Worm (Caenorhabditis elegans): ENCODE data around the gene Y75B12B.11.
"Not testable (repeated sequence)": the region's sequence is repeated elsewhere in the genome, so short reads cannot be mapped to it uniquely, and the experiment has no call there.

The Y75B12B.11 gene

ce11 chrV:15215175-15215574 is 24.1 kb downstream of the Y75B12B.11 start, which contains the start of gene sri-26:
Gene sri-26 (plus strand): TSS chrV:15215475.
- TF ChIP-seq tab-1 (GFP tag; IDR thresholded peaks at IDR 0.05); klf-2 (GFP tag; conservative IDR thresholded peaks at IDR 0.05); ztf-29 (GFP tag; IDR thresholded peaks at IDR 0.05): not testable (repeated sequence)

ce11 chrV:15216705-15217104 is 25.6 kb downstream of the Y75B12B.11 start, which contains the start of gene sri-25:
Gene sri-25 (plus strand): TSS chrV:15217005.
- TF ChIP-seq cog-1 (tag; optimal IDR thresholded peaks at IDR 0.05) (no peak), med-1 (GFP tag; optimal IDR thresholded peaks at IDR 0.05; ENCODE audit: insufficient read depth) (no peak), flt-1 (GFP tag; IDR thresholded peaks at IDR 0.05) (no peak), ztf-23 (GFP tag; IDR thresholded peaks at IDR 0.05) (no peak), ref-1 (GFP tag; conservative IDR thresholded peaks at IDR 0.05) (no peak)

DNA sequence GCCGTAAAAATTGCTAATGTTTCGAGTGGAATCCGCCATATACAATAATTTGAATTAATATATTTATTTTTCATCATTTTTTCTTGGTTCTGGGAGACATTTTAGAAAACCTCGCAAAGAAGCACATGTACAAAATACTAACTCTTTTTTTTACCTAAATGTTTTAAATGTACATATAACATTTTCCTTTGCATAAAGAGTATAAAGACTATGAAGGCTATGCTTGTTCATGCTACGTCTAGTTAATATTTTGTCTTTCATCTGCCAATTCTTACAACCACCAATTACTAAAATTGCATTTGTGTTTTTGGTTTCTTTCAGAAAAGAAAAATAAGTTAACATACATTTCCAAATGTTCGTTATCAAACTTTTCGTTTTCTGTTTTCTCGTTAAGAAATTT is 30.2 kb downstream of the Y75B12B.11 start, which contains the start of gene irld-25:
Gene irld-25 (plus strand): TSS at position 301 of the 400 bp plus-strand sequence.
- TF ChIP-seq klf-2 (GFP tag; conservative IDR thresholded peaks at IDR 0.05) = no peak
- no peak for TF ChIP-seq ztf-23 (GFP tag; IDR thresholded peaks at IDR 0.05)
- no peak for TF ChIP-seq tab-1 (GFP tag; IDR thresholded peaks at IDR 0.05)
- no peak for TF ChIP-seq T22C8.4 (GFP tag; IDR thresholded peaks at IDR 0.05)
- no peak for TF ChIP-seq ztf-29 (GFP tag; IDR thresholded peaks at IDR 0.05)
- TF ChIP-seq ref-1 (GFP tag; conservative IDR thresholded peaks at IDR 0.05) = no peak
- no peak for TF ChIP-seq cog-1 (tag; optimal IDR thresholded peaks at IDR 0.05)
- no peak for TF ChIP-seq med-1 (GFP tag; optimal IDR thresholded peaks at IDR 0.05; ENCODE audit: insufficient read depth)
- TF ChIP-seq flt-1 (GFP tag; IDR thresholded peaks at IDR 0.05) = no peak

DNA sequence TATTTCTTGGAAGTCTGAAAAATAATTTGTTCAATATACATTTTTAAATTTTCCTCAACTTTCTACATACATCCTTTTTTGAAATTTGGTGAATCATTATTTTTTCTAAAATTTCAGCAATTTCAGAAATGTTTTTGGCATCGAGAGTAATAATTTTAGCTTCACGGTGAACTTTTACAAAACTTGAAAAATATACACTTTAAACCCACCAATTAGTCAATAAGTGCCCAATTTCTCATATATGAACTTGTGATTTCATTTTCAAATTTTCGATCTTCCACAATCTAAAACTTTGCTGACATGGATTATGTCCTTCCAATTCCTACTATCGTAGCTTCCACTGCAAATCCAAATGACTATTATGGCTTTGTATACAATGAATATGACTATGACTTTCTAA is 32.6 kb downstream of the Y75B12B.11 start, which contains the start of gene srw-24:
Gene srw-24 (plus strand): TSS at position 301 of the 400 bp plus-strand sequence.
- TF ChIP-seq ztf-29 (GFP tag; IDR thresholded peaks at IDR 0.05) = no peak
- no peak for TF ChIP-seq ref-1 (GFP tag; conservative IDR thresholded peaks at IDR 0.05)
- no peak for TF ChIP-seq klf-2 (GFP tag; conservative IDR thresholded peaks at IDR 0.05)
- TF ChIP-seq ztf-23 (GFP tag; IDR thresholded peaks at IDR 0.05) = no peak
- no peak for TF ChIP-seq flt-1 (GFP tag; IDR thresholded peaks at IDR 0.05)
- TF ChIP-seq med-1 (GFP tag; optimal IDR thresholded peaks at IDR 0.05; ENCODE audit: insufficient read depth) = no peak
- TF ChIP-seq T22C8.4 (GFP tag; IDR thresholded peaks at IDR 0.05) = no peak
- no peak for TF ChIP-seq tab-1 (GFP tag; IDR thresholded peaks at IDR 0.05)
- TF ChIP-seq cog-1 (tag; optimal IDR thresholded peaks at IDR 0.05) = no peak

DNA sequence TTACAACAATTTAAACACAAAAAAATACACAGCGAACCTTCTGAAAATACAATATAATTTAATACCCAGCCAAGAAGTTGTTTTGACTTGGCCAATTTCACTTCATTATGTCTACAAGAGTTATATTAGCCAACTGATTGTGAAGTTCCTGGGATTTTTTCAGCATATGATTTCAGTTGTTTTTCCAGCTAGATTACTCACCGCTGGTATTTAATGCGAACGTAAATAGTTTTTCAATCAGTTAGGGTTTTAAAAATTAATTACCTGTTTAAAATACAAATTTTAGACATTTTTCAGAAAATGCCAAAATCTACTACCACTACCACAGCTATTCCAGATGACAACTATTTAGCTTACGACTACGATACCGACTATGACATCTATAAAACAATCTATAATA is 34.6 kb downstream of the Y75B12B.11 start, which contains the start of gene srw-14:
Gene srw-14 (plus strand): TSS at position 301 of the 400 bp plus-strand sequence.
- no peak for TF ChIP-seq flt-1 (GFP tag; IDR thresholded peaks at IDR 0.05)
- no peak for TF ChIP-seq ztf-23 (GFP tag; IDR thresholded peaks at IDR 0.05)
- TF ChIP-seq ztf-29 (GFP tag; IDR thresholded peaks at IDR 0.05) = no peak
- TF ChIP-seq T22C8.4 (GFP tag; IDR thresholded peaks at IDR 0.05) = no peak
- no peak for TF ChIP-seq cog-1 (tag; optimal IDR thresholded peaks at IDR 0.05)
- TF ChIP-seq med-1 (GFP tag; optimal IDR thresholded peaks at IDR 0.05; ENCODE audit: insufficient read depth) = no peak
- no peak for TF ChIP-seq tab-1 (GFP tag; IDR thresholded peaks at IDR 0.05)
- TF ChIP-seq ref-1 (GFP tag; conservative IDR thresholded peaks at IDR 0.05) = no peak
- no peak for TF ChIP-seq klf-2 (GFP tag; conservative IDR thresholded peaks at IDR 0.05)

- TF ChIP-seq cog-1 (tag; optimal IDR thresholded peaks at IDR 0.05) (no peak), klf-2 (GFP tag; conservative IDR thresholded peaks at IDR 0.05) (no peak), T22C8.4 (GFP tag; IDR thresholded peaks at IDR 0.05) (no peak), med-1 (GFP tag; optimal IDR thresholded peaks at IDR 0.05; ENCODE audit: insufficient read depth) (no peak), flt-1 (GFP tag; IDR thresholded peaks at IDR 0.05) (no peak), ztf-23 (GFP tag; IDR thresholded peaks at IDR 0.05) (no peak), ref-1 (GFP tag; conservative IDR thresholded peaks at IDR 0.05) (no peak), ztf-29 (GFP tag; IDR thresholded peaks at IDR 0.05) (no peak)
Measured at ce11 chrV:15226206-15226605, 35.1 kb downstream of the Y75B12B.11 start.

- TF ChIP-seq med-1 (GFP tag; optimal IDR thresholded peaks at IDR 0.05; ENCODE audit: insufficient read depth) (no peak), ref-1 (GFP tag; conservative IDR thresholded peaks at IDR 0.05) (no peak), T22C8.4 (GFP tag; IDR thresholded peaks at IDR 0.05) (no peak), klf-2 (GFP tag; conservative IDR thresholded peaks at IDR 0.05) (no peak), flt-1 (GFP tag; IDR thresholded peaks at IDR 0.05) (no peak), cog-1 (tag; optimal IDR thresholded peaks at IDR 0.05) (no peak), tab-1 (GFP tag; IDR thresholded peaks at IDR 0.05) (no peak), ztf-23 (GFP tag; IDR thresholded peaks at IDR 0.05) (no peak), ztf-29 (GFP tag; IDR thresholded peaks at IDR 0.05) (no peak)
Measured at ce11 chrV:15230243-15230642, 39.1 kb downstream of the Y75B12B.11 start, which contains the start of gene srw-15. Gene srw-15 (plus strand): TSS chrV:15230543.

- TF ChIP-seq tab-1 (GFP tag; IDR thresholded peaks at IDR 0.05) = no peak
- no peak for TF ChIP-seq flt-1 (GFP tag; IDR thresholded peaks at IDR 0.05)
- no peak for TF ChIP-seq ztf-29 (GFP tag; IDR thresholded peaks at IDR 0.05)
- no peak for TF ChIP-seq ref-1 (GFP tag; conservative IDR thresholded peaks at IDR 0.05)
- no peak for TF ChIP-seq klf-2 (GFP tag; conservative IDR thresholded peaks at IDR 0.05)
- TF ChIP-seq ztf-23 (GFP tag; IDR thresholded peaks at IDR 0.05) = no peak
- TF ChIP-seq T22C8.4 (GFP tag; IDR thresholded peaks at IDR 0.05) = no peak
- no peak for TF ChIP-seq cog-1 (tag; optimal IDR thresholded peaks at IDR 0.05)
- TF ChIP-seq med-1 (GFP tag; optimal IDR thresholded peaks at IDR 0.05; ENCODE audit: insufficient read depth) = no peak
Measured at ce11 chrV:15232200-15232599, 41.1 kb downstream of the Y75B12B.11 start, which contains the start of gene srw-13. Gene srw-13 (plus strand): TSS chrV:15232500.

DNA sequence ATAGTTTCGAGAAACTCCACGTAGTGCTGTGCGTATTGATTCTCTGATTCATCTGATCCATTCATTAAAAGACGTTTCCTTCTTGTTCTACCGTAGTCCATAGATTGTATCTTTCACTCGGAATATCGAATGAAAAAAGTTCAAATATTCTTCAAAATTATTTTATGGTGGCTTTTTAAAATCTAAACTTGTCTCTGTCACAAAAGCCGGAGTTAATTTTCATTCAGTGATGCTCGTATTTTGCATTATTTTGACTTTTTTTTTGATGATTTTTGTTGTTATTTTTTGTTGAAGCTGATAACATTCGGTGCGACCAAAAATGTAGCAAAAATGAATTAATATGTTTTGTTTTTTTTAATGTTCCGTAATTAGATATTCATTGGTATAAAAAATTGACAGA is 44.6 kb downstream of the Y75B12B.11 start, which contains the start of gene nhr-164:
Gene nhr-164 (minus strand): TSS at position 101 of the 400 bp plus-strand sequence.
- TF ChIP-seq klf-2 (GFP tag; conservative IDR thresholded peaks at IDR 0.05) = no peak
- no peak for TF ChIP-seq flt-1 (GFP tag; IDR thresholded peaks at IDR 0.05)
- TF ChIP-seq ztf-29 (GFP tag; IDR thresholded peaks at IDR 0.05) = no peak
- TF ChIP-seq T22C8.4 (GFP tag; IDR thresholded peaks at IDR 0.05) = no peak
- TF ChIP-seq ref-1 (GFP tag; conservative IDR thresholded peaks at IDR 0.05) = no peak
- TF ChIP-seq med-1 (GFP tag; optimal IDR thresholded peaks at IDR 0.05; ENCODE audit: insufficient read depth) = no peak
- TF ChIP-seq tab-1 (GFP tag; IDR thresholded peaks at IDR 0.05) = no peak
- no peak for TF ChIP-seq cog-1 (tag; optimal IDR thresholded peaks at IDR 0.05)
- TF ChIP-seq ztf-23 (GFP tag; IDR thresholded peaks at IDR 0.05) = no peak

ce11 chrV:15238552-15238951 is 47.5 kb downstream of the Y75B12B.11 start, which contains the start of gene srw-12:
Gene srw-12 (minus strand): TSS chrV:15238652.
- TF ChIP-seq cog-1 (tag; optimal IDR thresholded peaks at IDR 0.05) (no peak), klf-2 (GFP tag; conservative IDR thresholded peaks at IDR 0.05) (no peak), flt-1 (GFP tag; IDR thresholded peaks at IDR 0.05) (no peak)

Data from whole organism, midembryonic.